Worm (Caenorhabditis elegans): ENCODE data around the gene F59B2.3.

F59B2.3 gene

ce11 chrIII:9004658-9005057, 5.1 kb upstream of the F59B2.3 start (continued):
- TF ChIP-seq aptf-3 (GFP tag; IDR thresholded peaks at IDR 0.05) (no peak), ztf-18 (tag; optimal IDR thresholded peaks at IDR 0.05) (no peak), hmg-1.2 (GFP tag; IDR thresholded peaks at IDR 0.05) (peak; percentile 26; the same call in 1 of the 2 replicates), sea-2 (GFP tag; IDR thresholded peaks at IDR 0.05) (no peak), nfya-2 (GFP tag; IDR thresholded peaks at IDR 0.05) (no peak), F52B5.7 (tag; optimal IDR thresholded peaks at IDR 0.05) (peak; percentile 9), lag-1 (GFP tag; IDR thresholded peaks at IDR 0.05) (no peak), ets-4 (GFP tag; optimal IDR thresholded peaks at IDR 0.05) (no peak), nhr-90 (tag; optimal IDR thresholded peaks at IDR 0.05) (no peak), egl-44 (GFP tag; IDR thresholded peaks at IDR 0.05) (no peak), lin-26 (GFP tag; IDR thresholded peaks at IDR 0.05) (no peak), F55B11.4 (tag; optimal IDR thresholded peaks at IDR 0.05; ENCODE audit: borderline replicate concordance, insufficient read depth) (no peak), F57A8.1 (GFP tag; optimal IDR thresholded peaks at IDR 0.05) (no peak), F22D6.2 (tag; optimal IDR thresholded peaks at IDR 0.05) (no peak), unc-62 (GFP tag; optimal IDR thresholded peaks at IDR 0.05) (no peak), let-526 (GFP tag; IDR thresholded peaks at IDR 0.05) (no peak), ceh-40 (GFP tag; IDR thresholded peaks at IDR 0.05) (no peak), dox-1 (GFP tag; IDR thresholded peaks at IDR 0.05) (no peak), ccch-3 (GFP tag; optimal IDR thresholded peaks at IDR 0.05) (no peak), xnd-1 (tag; optimal IDR thresholded peaks at IDR 0.05) (no peak), B0336.3 (GFP tag; IDR thresholded peaks at IDR 0.05) (peak; percentile 59; the same call in 1 of the 2 replicates), D2030.7 (GFP tag; IDR thresholded peaks at IDR 0.05) (no peak), ztf-3 (GFP tag; optimal IDR thresholded peaks at IDR 0.05) (no peak), C06A6.2 (GFP tag; conservative IDR thresholded peaks at IDR 0.05) (no peak), snpc-4 (GFP tag; optimal IDR thresholded peaks at IDR 0.05) (no peak), snpc-4 (tag; optimal IDR thresholded peaks at IDR 0.05) (no peak), rpc-1 (optimal IDR thresholded peaks at IDR 0.05) (no peak), rpc-1 (tag; optimal IDR thresholded peaks at IDR 0.05) (no peak), him-1 (tag; optimal IDR thresholded peaks at IDR 0.05) (peak; percentile 41), repo-1 (tag; optimal IDR thresholded peaks at IDR 0.05) (no peak), lin-54 (GFP tag; optimal IDR thresholded peaks at IDR 0.05) (no peak), unc-130 (GFP tag; optimal IDR thresholded peaks at IDR 0.05) (peak; percentile 8), F49E8.2 (tag; optimal IDR thresholded peaks at IDR 0.05; ENCODE audit: insufficient read depth) (peak; percentile 23), Y53F4B.3 (GFP tag; IDR thresholded peaks at IDR 0.05) (no peak), B0019.2 (GFP tag; conservative IDR thresholded peaks at IDR 0.05) (no peak), ceh-27 (GFP tag; optimal IDR thresholded peaks at IDR 0.05) (no peak), K12H6.12 (tag; optimal IDR thresholded peaks at IDR 0.05) (no peak), Y53G8AR.9 (GFP tag; conservative IDR thresholded peaks at IDR 0.05) (0 out of 2 replicates have a peak, but pooled peaks have one; percentile 47), ztf-22 (GFP tag; optimal IDR thresholded peaks at IDR 0.05) (no peak), F57C9.4 (tag; optimal IDR thresholded peaks at IDR 0.05) (no peak), lsy-27 (tag; optimal IDR thresholded peaks at IDR 0.05; ENCODE audit: borderline replicate concordance, insufficient read depth) (no peak), T26A5.8 (tag; optimal IDR thresholded peaks at IDR 0.05) (no peak), cebp-1 (GFP tag; IDR thresholded peaks at IDR 0.05) (no peak), cebp-1 (tag; optimal IDR thresholded peaks at IDR 0.05) (peak; percentile 29), F39B2.1 (GFP tag; IDR thresholded peaks at IDR 0.05) (no peak), pha-4 (tag; optimal IDR thresholded peaks at IDR 0.05) (no peak), attf-3 (GFP tag; conservative IDR thresholded peaks at IDR 0.05) (no peak), zfh-2 (GFP tag; conservative IDR thresholded peaks at IDR 0.05) (no peak), die-1 (tag; optimal IDR thresholded peaks at IDR 0.05) (peak; percentile 12), dpff-1 (tag; optimal IDR thresholded peaks at IDR 0.05) (no peak), nhr-179 (tag; optimal IDR thresholded peaks at IDR 0.05) (no peak)

Measured in whole organism, young adult.